Fruit fly (Drosophila melanogaster): ENCODE results near the gene CG14860.

CG14860 gene

DNA sequence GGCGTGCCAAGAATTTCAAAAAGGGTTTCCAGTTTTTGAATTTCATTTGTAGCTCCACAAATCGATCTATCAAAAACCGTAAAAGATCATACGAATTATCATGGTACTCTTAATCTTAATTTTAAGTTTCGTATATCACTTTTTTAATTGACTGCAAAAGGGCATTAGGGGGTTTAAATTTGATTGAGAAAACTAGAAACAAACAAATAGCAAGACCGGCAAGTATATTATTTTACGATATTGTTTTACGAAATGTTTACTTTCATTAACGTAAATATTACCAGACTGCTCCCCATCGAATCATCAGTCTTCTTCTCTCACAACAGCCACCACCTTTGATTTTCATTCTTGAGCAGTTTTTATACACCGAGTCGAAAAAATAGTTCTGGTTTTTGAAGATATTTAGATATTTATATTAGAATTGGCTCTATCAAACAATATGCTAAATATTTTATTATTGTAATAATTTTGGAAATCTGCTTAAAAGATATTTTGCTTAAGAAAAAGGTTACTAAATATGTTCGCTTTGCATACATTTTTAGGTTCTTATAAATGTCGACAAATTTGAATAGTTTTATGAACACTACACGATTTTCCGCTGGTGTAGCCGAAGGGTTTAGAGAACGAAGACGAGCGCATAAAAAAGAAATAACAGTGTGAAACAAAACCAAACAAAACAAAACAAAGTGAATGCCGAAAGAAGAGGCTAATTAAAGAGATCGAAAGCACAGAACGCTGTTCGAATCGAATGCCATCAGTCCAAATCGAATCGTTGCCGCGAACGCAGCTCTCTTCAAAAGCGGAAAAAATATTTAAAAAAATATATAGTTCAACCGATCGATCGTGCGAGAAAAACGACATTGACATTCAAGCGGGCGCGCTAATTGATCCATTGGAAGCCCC, 23.6 kb downstream of the CG14860 start, which contains the start of gene Sdr (continued):
- no peak for TF ChIP-seq Taf1 (GFP tag; IDR thresholded peaks at IDR 0.05)

All from whole organism, embryonic.